Worm (Caenorhabditis elegans) whole organism, mixed stage, embryonic: Measurements from ENCODE around the gene nhr-196.

Experiments
- blmp-1 ChIP-seq: fragments of 150-350 bp; optimal IDR thresholded peaks from 2 replicates; lab custom pipeline; 2014; ENCODE audit warnings: missing biosample characterization, missing genetic modification characterization
- mep-1 ChIP-seq: fragments of 150-350 bp; optimal IDR thresholded peaks from 2 replicates; lab custom pipeline; 2017; ENCODE audit warnings: missing biosample characterization, missing genetic modification reagents, missing genetic modification characterization, inconsistent platforms
- unc-120 ChIP-seq: sonication (generic microtip); optimal IDR thresholded peaks from 2 replicates; lab custom pipeline; 2017; ENCODE audit warnings: missing genetic modification characterization, missing compliant biosample characterization; ENCODE audit not compliant: poor library complexity, severe bottlenecking
- unc-62 ChIP-seq: fragments of 150-350 bp; optimal IDR thresholded peaks from 2 replicates; lab custom pipeline; 2014; ENCODE audit warnings: missing biosample characterization, missing genetic modification reagents, missing genetic modification characterization
- ztf-11 ChIP-seq: fragments of 150-350 bp; optimal IDR thresholded peaks from 2 replicates; lab custom pipeline; 2014; ENCODE audit warnings: missing biosample characterization, missing genetic modification characterization

DNA sequence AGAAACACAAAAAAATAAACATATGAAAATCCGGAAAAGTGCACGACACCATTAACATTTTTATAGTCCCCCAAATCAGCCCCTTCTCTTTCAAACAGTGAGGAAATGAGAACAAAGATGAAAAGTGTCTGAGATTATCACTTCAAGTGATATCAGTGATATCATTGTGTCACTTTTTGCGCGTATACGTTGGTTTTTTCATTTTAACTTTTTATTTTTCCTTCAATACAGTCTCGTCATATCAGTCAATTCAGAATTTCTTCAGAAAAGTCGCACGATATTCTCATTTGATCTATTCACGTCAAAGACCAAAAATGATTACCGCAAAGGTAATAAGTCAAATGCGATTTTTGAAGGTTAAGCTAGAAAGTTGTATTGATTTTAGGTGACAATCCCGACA lies 19.2 kb downstream of the nhr-196 start, which contains the start of gene twk-34:
- TF ChIP-seq unc-120 (tag; lab: Kevin White, UChicago) (no peak), ztf-11 (tag; lab: Kevin White, UChicago) (no peak), unc-62 (GFP tag; lab: Kevin White, UChicago) (no peak), blmp-1 (no peak), mep-1 (tag; lab: Kevin White, UChicago) (no peak)
